Fruit fly (Drosophila melanogaster) S2 (cell line): Measurements from ENCODE around the gene Ugt37A1.

ENCODE experiments used
- CG8478 ChIP-seq: fragments of >200 bp; optimal IDR thresholded peaks from 2 replicates; lab custom pipeline; 2018
- CTCF ChIP-seq, 2 experiments: fragments of >200 bp; optimal IDR thresholded peaks; 2 replicates each; lab custom pipeline; 2018

DNA sequence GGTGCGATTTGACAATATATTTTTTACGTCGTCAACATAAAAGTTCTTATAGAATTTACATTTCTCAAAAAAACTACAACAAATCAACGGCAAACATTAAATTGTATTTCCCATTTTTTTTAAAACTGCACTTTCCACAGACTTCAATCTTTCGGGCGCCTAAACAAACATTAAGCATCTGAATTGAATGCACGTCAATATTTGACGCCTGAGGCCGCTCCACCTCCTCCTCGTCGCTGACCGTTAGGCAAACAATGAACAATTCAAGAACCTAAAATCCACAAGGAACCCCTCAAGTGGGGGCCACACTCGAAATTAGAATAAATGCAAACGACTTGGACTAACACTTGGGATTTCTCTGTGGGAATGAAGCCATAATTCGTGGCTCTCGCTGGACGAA lies 46.5 kb downstream of the Ugt37A1 start:
- no peak for TF ChIP-seq CG8478 (lab: Kevin White, UChicago)
- no peak for TF ChIP-seq CTCF (optimal IDR thresholded peaks at IDR 0.05; lab: Kevin White, UChicago)
